Fruit fly (Drosophila melanogaster) whole organism, embryonic: ENCODE data around the gene RpS5b.

Source experiments
- CG10462 ChIP-seq: fragments of 200-800 bp; sonication (Bioruptor generic); optimal IDR thresholded peaks from 2 replicates; lab custom pipeline; 2016; ENCODE audit warnings: missing biosample characterization, missing genetic modification characterization
- CG10654 ChIP-seq: fragments of 200-800 bp; sonication (Bioruptor generic); optimal IDR thresholded peaks from 2 replicates; lab custom pipeline; 2016; ENCODE audit warnings: missing biosample characterization, missing genetic modification characterization
- CG11398 ChIP-seq: fragments of 200-800 bp; sonication (Bioruptor generic); optimal IDR thresholded peaks from 2 replicates; lab custom pipeline; 2016; ENCODE audit warnings: missing biosample characterization, missing genetic modification characterization
- CG11456 ChIP-seq: fragments of 200-800 bp; sonication (Bioruptor generic); IDR thresholded peaks from 3 replicates; pipeline ENCODE4 v1.3.6; 2022; ENCODE audit warnings: missing biosample characterization, missing genetic modification characterization
- CG11504 ChIP-seq: fragments of 200-800 bp; sonication (Bioruptor generic); optimal IDR thresholded peaks from 3 replicates; lab custom pipeline; 2019; ENCODE audit warnings: missing biosample characterization, mild to moderate bottlenecking, missing genetic modification characterization, moderate library complexity
- CG12236 ChIP-seq: fragments of 200-800 bp; sonication (Bioruptor generic); optimal IDR thresholded peaks from 2 replicates; lab custom pipeline; 2016; ENCODE audit warnings: missing biosample characterization, missing genetic modification characterization
- CG12942 ChIP-seq: fragments of 200-800 bp; sonication (Bioruptor generic); optimal IDR thresholded peaks from 3 replicates; lab custom pipeline; 2016; ENCODE audit warnings: missing biosample characterization, missing genetic modification characterization
- CG16779 ChIP-seq: fragments of 200-800 bp; sonication (Bioruptor generic); IDR thresholded peaks from 2 replicates; pipeline ENCODE4 v1.3.6; 2022; ENCODE audit warnings: missing biosample characterization, missing genetic modification characterization
- CG2199 ChIP-seq: fragments of 200-800 bp; sonication (Bioruptor generic); IDR thresholded peaks from 3 replicates; pipeline ENCODE4 v1.3.6; 2022; ENCODE audit warnings: missing biosample characterization, missing genetic modification characterization
- CG2712 ChIP-seq: fragments of 200-800 bp; optimal IDR thresholded peaks from 3 replicates; lab custom pipeline; 2019; ENCODE audit warnings: missing biosample characterization, mild to moderate bottlenecking, missing genetic modification characterization, moderate library complexity
- CG2875 ChIP-seq: fragments of 200-800 bp; sonication (Bioruptor generic); optimal IDR thresholded peaks from 2 replicates; lab custom pipeline; 2017; ENCODE audit warnings: missing biosample characterization, mild to moderate bottlenecking, missing genetic modification characterization, missing genetic modification reagents
- CG31224 ChIP-seq: fragments of 200-800 bp; sonication (Bioruptor generic); IDR thresholded peaks from 2 replicates; pipeline ENCODE4 v1.3.6; 2022; ENCODE audit warnings: missing biosample characterization, missing genetic modification characterization
- CG31365 ChIP-seq: fragments of 200-800 bp; sonication (Bioruptor generic); optimal IDR thresholded peaks from 2 replicates; lab custom pipeline; 2018; ENCODE audit warnings: missing biosample characterization, mild to moderate bottlenecking, missing genetic modification characterization
- CG4404 ChIP-seq: fragments of 200-800 bp; sonication (Bioruptor generic); IDR thresholded peaks from 2 replicates; pipeline ENCODE4 v1.3.6; 2022; ENCODE audit warnings: missing biosample characterization, missing genetic modification characterization
- CG4424 ChIP-seq: fragments of 200-800 bp; sonication (Bioruptor generic); optimal IDR thresholded peaks from 3 replicates; lab custom pipeline; 2016; ENCODE audit warnings: missing biosample characterization, missing genetic modification characterization
- CG4820 ChIP-seq: fragments of 200-800 bp; sonication (Bioruptor generic); optimal IDR thresholded peaks from 3 replicates; lab custom pipeline; 2016; ENCODE audit warnings: missing biosample characterization, missing genetic modification characterization
- CHES-1-like ChIP-seq: fragments of 200-800 bp; sonication (Bioruptor generic); optimal IDR thresholded peaks from 2 replicates; lab custom pipeline; 2016; ENCODE audit warnings: missing biosample characterization, missing genetic modification characterization
- CTCF ChIP-seq: fragments of 200-800 bp; sonication (Bioruptor generic); optimal IDR thresholded peaks from 2 replicates; lab custom pipeline; 2017; ENCODE audit warnings: missing biosample characterization, mild to moderate bottlenecking, missing genetic modification characterization, moderate library complexity
- D ChIP-seq, 2 experiments: fragments of 200-800 bp in 1 of 2; fragments of >200 bp in 1 of 2; sonication (Bioruptor generic) in 1 of 2; optimal IDR thresholded peaks; 2 replicates in 1 of 2; 3 replicates in 1 of 2; lab custom pipeline; 2017; ENCODE audit warnings: mild to moderate bottlenecking in 1 of 2, missing biosample characterization in 1 of 2, missing genetic modification characterization in 1 of 2, missing genetic modification reagents in 1 of 2
- Dad ChIP-seq: fragments of 200-800 bp; sonication (Bioruptor generic); optimal IDR thresholded peaks from 3 replicates; lab custom pipeline; 2016; ENCODE audit warnings: missing biosample characterization, missing genetic modification characterization
- Drgx ChIP-seq: fragments of 200-800 bp; sonication (Bioruptor generic); IDR thresholded peaks from 2 replicates; pipeline ENCODE4 v1.3.6; 2022; ENCODE audit warnings: missing biosample characterization, missing genetic modification characterization
- H15 ChIP-seq: fragments of 200-800 bp; sonication (Bioruptor generic); IDR thresholded peaks from 3 replicates; pipeline ENCODE4 v1.3.6; 2022; ENCODE audit warnings: missing biosample characterization, missing genetic modification characterization
- Hr39 ChIP-seq: fragments of >200 bp; optimal IDR thresholded peaks from 2 replicates; lab custom pipeline; 2017
- NC2β ChIP-seq: fragments of 200-800 bp; sonication (Bioruptor generic); optimal IDR thresholded peaks from 2 replicates; lab custom pipeline; 2016; ENCODE audit warnings: missing biosample characterization, missing genetic modification characterization
- Pdp1 ChIP-seq, 2 experiments: fragments of 200-800 bp; sonication (Bioruptor generic); optimal IDR thresholded peaks; 3 replicates each; lab custom pipeline; 2016; ENCODE audit warnings: missing biosample characterization in 2 of 2, missing genetic modification characterization in 2 of 2, mild to moderate bottlenecking in 1 of 2, moderate library complexity in 1 of 2
- Rfx ChIP-seq: fragments of 200-800 bp; sonication (Bioruptor generic); IDR thresholded peaks from 2 replicates; pipeline ENCODE4 v1.3.6; 2022; ENCODE audit warnings: missing biosample characterization, missing genetic modification characterization
- ash1 ChIP-seq: fragments of 200-800 bp; sonication (Bioruptor generic); optimal IDR thresholded peaks from 2 replicates; lab custom pipeline; 2018; ENCODE audit warnings: missing biosample characterization, mild to moderate bottlenecking, missing genetic modification characterization
- cg ChIP-seq: fragments of 200-800 bp; sonication (Bioruptor generic); optimal IDR thresholded peaks from 3 replicates; lab custom pipeline; 2019; ENCODE audit warnings: missing biosample characterization, mild to moderate bottlenecking, missing genetic modification characterization, moderate library complexity
- cwo ChIP-seq: fragments of 200-800 bp; sonication (Bioruptor generic); optimal IDR thresholded peaks from 3 replicates; lab custom pipeline; 2017; ENCODE audit warnings: missing biosample characterization, missing genetic modification characterization, mild to moderate bottlenecking, moderate library complexity, missing genetic modification reagents
- ems ChIP-seq: fragments of 200-800 bp; sonication (Bioruptor generic); optimal IDR thresholded peaks from 3 replicates; lab custom pipeline; 2016; ENCODE audit warnings: missing biosample characterization, missing genetic modification characterization
- ham ChIP-seq: fragments of 200-800 bp; sonication (Bioruptor generic); IDR thresholded peaks from 2 replicates; pipeline ENCODE4 v1.3.6; 2022; ENCODE audit warnings: missing biosample characterization, missing genetic modification characterization
- hbn ChIP-seq: fragments of 200-800 bp; sonication (Bioruptor generic); IDR thresholded peaks from 2 replicates; pipeline ENCODE4 v1.3.6; 2022; ENCODE audit warnings: missing biosample characterization, missing genetic modification characterization; ENCODE audit not compliant: partially characterized antibody
- hkb ChIP-seq, 2 experiments: fragments of 200-800 bp in 1 of 2; fragments of >200 bp in 1 of 2; sonication (Bioruptor generic) in 1 of 2; IDR thresholded peaks in 1 of 2; optimal IDR thresholded peaks in 1 of 2; 2 replicates each; pipeline versions ENCODE4 v1.3.6 to Lab custom; 2017 to 2022; ENCODE audit warnings: missing biosample characterization in 1 of 2, missing genetic modification characterization in 1 of 2
- klu ChIP-seq: fragments of 200-800 bp; sonication (Bioruptor generic); IDR thresholded peaks from 2 replicates; pipeline ENCODE4 v1.3.6; 2022; ENCODE audit warnings: missing biosample characterization, missing genetic modification characterization
- lmd ChIP-seq: fragments of 200-800 bp; sonication (Bioruptor generic); IDR thresholded peaks from 2 replicates; pipeline ENCODE4 v1.3.6; 2022; ENCODE audit warnings: missing biosample characterization, missing genetic modification characterization
- nom ChIP-seq: fragments of 200-800 bp; sonication (Bioruptor generic); optimal IDR thresholded peaks from 2 replicates; lab custom pipeline; 2017; ENCODE audit warnings: missing biosample characterization, missing genetic modification characterization, mild to moderate bottlenecking, moderate library complexity, missing genetic modification reagents
- org-1 ChIP-seq: fragments of 200-800 bp; sonication (Bioruptor generic); optimal IDR thresholded peaks from 2 replicates; lab custom pipeline; 2017; ENCODE audit warnings: missing biosample characterization, missing genetic modification characterization
- peb ChIP-seq: fragments of 200-800 bp; sonication (Bioruptor generic); IDR thresholded peaks from 2 replicates; pipeline ENCODE4 v1.3.6; 2022; ENCODE audit warnings: missing biosample characterization, missing genetic modification characterization
- pho ChIP-seq: fragments of 200-800 bp; sonication (Bioruptor generic); optimal IDR thresholded peaks from 2 replicates; lab custom pipeline; 2016; ENCODE audit warnings: missing biosample characterization, missing genetic modification characterization
- prd ChIP-seq, 3 experiments: fragments of >200 bp in 2 of 3; fragments of 200-800 bp in 1 of 3; sonication (Bioruptor generic) in 1 of 3; optimal IDR thresholded peaks in 2 of 3; IDR thresholded peaks in 1 of 3; 2 replicates in 2 of 3; 3 replicates in 1 of 3; pipeline versions ENCODE4 v1.3.6 to Lab custom; 2017 to 2022; ENCODE audit warnings: missing biosample characterization in 1 of 3, missing genetic modification characterization in 1 of 3
- salm ChIP-seq: fragments of 200-800 bp; sonication (Bioruptor generic); optimal IDR thresholded peaks from 2 replicates; lab custom pipeline; 2018; ENCODE audit warnings: missing biosample characterization, mild to moderate bottlenecking, missing genetic modification characterization
- seq ChIP-seq: fragments of 200-800 bp; sonication (Bioruptor generic); IDR thresholded peaks from 2 replicates; pipeline ENCODE4 v1.3.6; 2022; ENCODE audit warnings: missing biosample characterization, missing genetic modification characterization
- sisA ChIP-seq: fragments of 200-800 bp; sonication (Bioruptor generic); IDR thresholded peaks from 2 replicates; pipeline ENCODE4 v1.3.6; 2022; ENCODE audit warnings: missing biosample characterization, missing genetic modification characterization
- slbo ChIP-seq: fragments of 200-800 bp; sonication (Bioruptor generic); IDR thresholded peaks from 2 replicates; pipeline ENCODE4 v1.3.6; 2022; ENCODE audit warnings: missing biosample characterization, missing genetic modification characterization
- trem ChIP-seq: fragments of 200-800 bp; optimal IDR thresholded peaks from 3 replicates; lab custom pipeline; 2019; ENCODE audit warnings: missing biosample characterization, mild to moderate bottlenecking, missing genetic modification characterization, moderate library complexity
- trh ChIP-seq: fragments of 200-800 bp; sonication (Bioruptor generic); optimal IDR thresholded peaks from 2 replicates; lab custom pipeline; 2016; ENCODE audit warnings: missing biosample characterization, missing genetic modification characterization
- unpg ChIP-seq: fragments of 200-800 bp; sonication (Bioruptor generic); optimal IDR thresholded peaks from 3 replicates; lab custom pipeline; 2018; ENCODE audit warnings: missing biosample characterization, mild to moderate bottlenecking, missing genetic modification characterization, moderate library complexity
- vnd ChIP-seq: fragments of 200-800 bp; sonication (Bioruptor generic); IDR thresholded peaks from 3 replicates; pipeline ENCODE4 v1.3.6; 2022; ENCODE audit warnings: missing biosample characterization, missing genetic modification characterization; ENCODE audit not compliant: partially characterized antibody

Gene RpS5b

DNA sequence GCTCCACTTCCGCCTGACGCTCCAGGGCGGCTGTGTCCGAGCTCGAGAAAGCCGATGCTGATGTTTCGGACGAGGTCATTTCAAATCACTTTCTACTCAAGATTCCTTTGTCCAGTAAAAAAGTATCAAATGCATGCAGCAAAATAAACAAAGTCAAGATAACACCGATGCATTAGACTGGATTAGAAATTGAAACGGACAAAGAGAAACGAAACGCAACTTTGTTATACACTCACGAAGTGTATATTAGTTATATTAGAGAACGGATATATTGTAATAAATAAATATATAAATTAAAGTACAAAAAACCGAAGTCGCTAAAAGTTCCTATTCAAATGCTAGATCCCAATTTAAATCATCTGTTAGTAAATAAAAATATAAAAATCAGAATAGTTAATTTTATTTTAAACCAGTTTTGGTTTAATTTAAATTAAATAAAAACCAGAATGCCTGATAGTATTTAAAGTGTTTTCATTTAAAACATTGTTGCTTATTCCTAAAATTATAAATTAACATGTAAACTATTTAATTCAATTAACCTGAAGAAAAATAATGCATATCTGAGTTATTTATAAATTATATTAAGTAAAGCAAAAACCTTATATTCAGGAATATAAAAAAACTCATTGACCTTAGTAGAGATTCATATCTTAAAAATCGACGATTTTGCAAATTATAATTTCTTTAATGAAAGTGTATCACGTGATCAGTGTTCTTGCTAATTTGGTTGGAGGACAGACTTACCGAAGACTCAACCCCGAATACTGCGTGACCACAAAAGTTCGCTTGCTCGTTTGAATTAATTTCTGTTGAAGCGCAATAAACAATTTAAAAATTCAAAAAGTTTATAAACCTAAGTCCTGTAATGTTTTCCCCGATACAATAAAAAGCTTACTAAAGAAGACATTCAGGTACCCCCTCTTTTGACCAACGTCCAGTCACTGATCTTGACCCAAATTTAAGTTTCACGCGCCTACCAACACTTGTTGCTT lies 7.3 kb downstream of the RpS5b start, which contains the start of gene Dph2 (continued):
- TF ChIP-seq Dad (GFP tag; lab: Kevin White, UChicago) (peak; percentile 19), cwo (GFP tag; lab: Kevin White, UChicago) (peak; percentile 59), CG11504 (tag; lab: Kevin White, UChicago) (peak; percentile 87), prd (optimal IDR thresholded peaks at IDR 0.05; lab: Kevin White, UChicago) (no peak), prd (GFP tag; IDR thresholded peaks at IDR 0.05; lab: Robert Waterston, UW) (peak; percentile 88), slbo (peak; percentile 93), ash1 (GFP tag; lab: Kevin White, UChicago) (no peak), vnd (GFP tag; lab: Robert Waterston, UW) (no peak), cg (no peak), hbn (no peak), CG10462 (GFP tag; lab: Kevin White, UChicago) (no peak), CG4820 (GFP tag; lab: Kevin White, UChicago) (peak; percentile 32), CG2199 (GFP tag; lab: Robert Waterston, UW) (no peak), Rfx (peak; percentile 86), CG12236 (GFP tag; lab: Kevin White, UChicago) (no peak), salm (tag; lab: Kevin White, UChicago) (peak; percentile 41), peb (GFP tag; lab: Robert Waterston, UW) (peak; percentile 25; the same call in 1 of the 2 replicates), CG11398 (GFP tag; lab: Kevin White, UChicago) (no peak), CG31224 (GFP tag; lab: Robert Waterston, UW) (peak; percentile 66), Hr39 (lab: Kevin White, UChicago) (no peak), ems (peak; percentile 17), Drgx (GFP tag; lab: Robert Waterston, UW) (peak; percentile 75), pho (GFP tag; lab: Kevin White, UChicago) (peak; percentile 53), trem (tag; lab: Kevin White, UChicago) (peak; percentile 56), org-1 (GFP tag; lab: Kevin White, UChicago) (no peak), Pdp1 (GFP tag; optimal IDR thresholded peaks at IDR 0.05; lab: Kevin White, UChicago) (peak; percentile 26 to 39), D (optimal IDR thresholded peaks at IDR 0.05; lab: Kevin White, UChicago) (no peak), D (GFP tag; optimal IDR thresholded peaks at IDR 0.05; lab: Kevin White, UChicago) (peak; percentile 21), CG11456 (GFP tag; lab: Robert Waterston, UW) (peak; percentile 76), hkb (optimal IDR thresholded peaks at IDR 0.05; lab: Kevin White, UChicago) (no peak), hkb (GFP tag; IDR thresholded peaks at IDR 0.05; lab: Robert Waterston, UW) (peak; percentile 82), CG2875 (GFP tag; lab: Kevin White, UChicago) (no peak), unpg (peak; percentile 82), CHES-1-like (GFP tag; lab: Kevin White, UChicago) (peak; percentile 27), CG16779 (no peak), CTCF (peak; percentile 65), klu (GFP tag; lab: Robert Waterston, UW) (peak; percentile 40; the same call in 1 of the 2 replicates), CG4404 (peak; percentile 33; the same call in 1 of the 2 replicates), lmd (GFP tag; lab: Robert Waterston, UW) (peak; percentile 80), CG4424 (GFP tag; lab: Kevin White, UChicago) (peak; percentile 23), CG10654 (GFP tag; lab: Kevin White, UChicago) (peak; percentile 23), seq (no peak), NC2β (GFP tag; lab: Kevin White, UChicago) (no peak), CG2712 (tag; lab: Kevin White, UChicago) (peak; percentile 89), CG31365 (tag; lab: Kevin White, UChicago) (no peak), sisA (peak; percentile 75), H15 (GFP tag; lab: Robert Waterston, UW) (peak; percentile 48; the same call in 1 of the 3 replicates), ham (GFP tag; lab: Robert Waterston, UW) (no peak), CG12942 (GFP tag; lab: Kevin White, UChicago) (peak; percentile 44), trh (no peak), nom (GFP tag; lab: Kevin White, UChicago) (no peak)
